Fruit fly (Drosophila melanogaster) whole organism, embryonic: Measurements from ENCODE around the gene CG43156.

Experiments
- C15 ChIP-seq: fragments of 200-800 bp; sonication (Bioruptor generic); IDR thresholded peaks from 3 replicates; pipeline ENCODE4 v1.3.6; 2022; ENCODE audit warnings: missing biosample characterization, missing genetic modification characterization
- CG10979 ChIP-seq: fragments of 200-800 bp; sonication (Bioruptor generic); optimal IDR thresholded peaks from 2 replicates; lab custom pipeline; 2018; ENCODE audit warnings: missing biosample characterization, mild to moderate bottlenecking, missing genetic modification characterization, moderate library complexity
- CG11456 ChIP-seq: fragments of 200-800 bp; sonication (Bioruptor generic); IDR thresholded peaks from 3 replicates; pipeline ENCODE4 v1.3.6; 2022; ENCODE audit warnings: missing biosample characterization, missing genetic modification characterization
- CG12769 ChIP-seq: fragments of 200-800 bp; sonication (Bioruptor generic); optimal IDR thresholded peaks from 2 replicates; lab custom pipeline; 2019; ENCODE audit warnings: missing biosample characterization, mild to moderate bottlenecking, missing genetic modification characterization, moderate library complexity
- CG13296 ChIP-seq: fragments of 200-800 bp; sonication (Bioruptor generic); optimal IDR thresholded peaks from 3 replicates; lab custom pipeline; 2018; ENCODE audit warnings: missing biosample characterization, mild to moderate bottlenecking, missing genetic modification characterization
- CG13624 ChIP-seq: fragments of 200-800 bp; sonication (Bioruptor generic); optimal IDR thresholded peaks from 2 replicates; lab custom pipeline; 2016; ENCODE audit warnings: missing biosample characterization, missing genetic modification characterization
- CG13894 ChIP-seq: fragments of 200-800 bp; sonication (Bioruptor generic); optimal IDR thresholded peaks from 3 replicates; lab custom pipeline; 2018; ENCODE audit warnings: missing biosample characterization, mild to moderate bottlenecking, missing genetic modification characterization, moderate library complexity
- CG15011 ChIP-seq: fragments of 200-800 bp; sonication (Bioruptor generic); optimal IDR thresholded peaks from 3 replicates; lab custom pipeline; 2018; ENCODE audit warnings: missing biosample characterization, mild to moderate bottlenecking, missing genetic modification characterization
- CG15696 ChIP-seq: fragments of 200-800 bp; sonication (Bioruptor generic); optimal IDR thresholded peaks from 2 replicates; lab custom pipeline; 2019; ENCODE audit warnings: missing biosample characterization, mild to moderate bottlenecking, missing genetic modification characterization, moderate library complexity
- CG1602 ChIP-seq: fragments of 200-800 bp; sonication (Bioruptor generic); optimal IDR thresholded peaks from 3 replicates; lab custom pipeline; 2016; ENCODE audit warnings: missing biosample characterization, missing genetic modification characterization
- CG1603 ChIP-seq: fragments of 200-800 bp; sonication (Bioruptor generic); optimal IDR thresholded peaks from 2 replicates; lab custom pipeline; 2019; ENCODE audit warnings: missing biosample characterization, mild to moderate bottlenecking, missing genetic modification characterization, moderate library complexity
- CG17802 ChIP-seq: fragments of 200-800 bp; sonication (Bioruptor generic); optimal IDR thresholded peaks from 2 replicates; lab custom pipeline; 2018; ENCODE audit warnings: missing biosample characterization, mild to moderate bottlenecking, missing genetic modification characterization, moderate library complexity
- CG18262 ChIP-seq: fragments of 200-800 bp; optimal IDR thresholded peaks from 3 replicates; lab custom pipeline; 2019; ENCODE audit warnings: missing biosample characterization, mild to moderate bottlenecking, missing genetic modification characterization, moderate library complexity
- CG18764 ChIP-seq: fragments of 200-800 bp; sonication (Bioruptor generic); optimal IDR thresholded peaks from 3 replicates; lab custom pipeline; 2016; ENCODE audit warnings: missing biosample characterization, missing genetic modification characterization
- CG33213 ChIP-seq: fragments of 200-800 bp; sonication (Bioruptor generic); optimal IDR thresholded peaks from 3 replicates; lab custom pipeline; 2016; ENCODE audit warnings: missing biosample characterization, missing genetic modification characterization
- CG4617 ChIP-seq: fragments of 200-800 bp; sonication (Bioruptor generic); optimal IDR thresholded peaks from 3 replicates; lab custom pipeline; 2016; ENCODE audit warnings: missing biosample characterization, missing genetic modification characterization, borderline replicate concordance
- CG6175 ChIP-seq: fragments of 200-800 bp; sonication (Bioruptor generic); IDR thresholded peaks from 3 replicates; pipeline ENCODE4 v1.3.6; 2022; ENCODE audit warnings: missing biosample characterization, missing genetic modification characterization
- CG7786 ChIP-seq: fragments of 200-800 bp; sonication (Bioruptor generic); optimal IDR thresholded peaks from 2 replicates; lab custom pipeline; 2016; ENCODE audit warnings: missing biosample characterization, missing genetic modification characterization
- CG8290 ChIP-seq, 3 experiments: fragments of 200-800 bp; sonication (Bioruptor generic); optimal IDR thresholded peaks; 2 replicates each; lab custom pipeline; 2016 to 2019; ENCODE audit warnings: missing biosample characterization in 3 of 3, missing genetic modification characterization in 3 of 3, mild to moderate bottlenecking in 2 of 3, moderate library complexity in 1 of 3
- CG8359 ChIP-seq: fragments of 200-800 bp; sonication (Bioruptor generic); optimal IDR thresholded peaks from 2 replicates; lab custom pipeline; 2017; ENCODE audit warnings: missing biosample characterization, mild to moderate bottlenecking, missing genetic modification characterization, borderline replicate concordance
- CG8388 ChIP-seq: fragments of 200-800 bp; sonication (Bioruptor generic); optimal IDR thresholded peaks from 2 replicates; lab custom pipeline; 2019; ENCODE audit warnings: missing biosample characterization, mild to moderate bottlenecking, missing genetic modification characterization, moderate library complexity
- CHES-1-like ChIP-seq: fragments of 200-800 bp; sonication (Bioruptor generic); optimal IDR thresholded peaks from 2 replicates; lab custom pipeline; 2016; ENCODE audit warnings: missing biosample characterization, missing genetic modification characterization
- Camta ChIP-seq: fragments of 200-800 bp; sonication (Bioruptor generic); optimal IDR thresholded peaks from 2 replicates; lab custom pipeline; 2016; ENCODE audit warnings: missing biosample characterization, missing genetic modification characterization
- CoRest ChIP-seq: fragments of 200-800 bp; sonication (Bioruptor generic); optimal IDR thresholded peaks from 3 replicates; lab custom pipeline; 2018; ENCODE audit warnings: missing biosample characterization, mild to moderate bottlenecking, missing genetic modification characterization, moderate library complexity
- D ChIP-seq, 2 experiments: fragments of 200-800 bp in 1 of 2; fragments of >200 bp in 1 of 2; sonication (Bioruptor generic) in 1 of 2; optimal IDR thresholded peaks; 2 replicates in 1 of 2; 3 replicates in 1 of 2; lab custom pipeline; 2017; ENCODE audit warnings: mild to moderate bottlenecking in 1 of 2, missing biosample characterization in 1 of 2, missing genetic modification characterization in 1 of 2, missing genetic modification reagents in 1 of 2
- Dek ChIP-seq: fragments of 200-800 bp; sonication (Bioruptor generic); optimal IDR thresholded peaks from 3 replicates; lab custom pipeline; 2019; ENCODE audit warnings: missing biosample characterization, mild to moderate bottlenecking, missing genetic modification characterization, moderate library complexity
- H2.0 ChIP-seq: fragments of 200-800 bp; sonication (Bioruptor generic); IDR thresholded peaks from 2 replicates; pipeline ENCODE4 v1.3.6; 2022; ENCODE audit warnings: missing biosample characterization, missing genetic modification characterization
- HLH4C ChIP-seq: fragments of 200-800 bp; sonication (Bioruptor generic); IDR thresholded peaks from 3 replicates; pipeline ENCODE4 v1.3.6; 2022; ENCODE audit warnings: missing biosample characterization, missing genetic modification characterization; ENCODE audit not compliant: partially characterized antibody
- HLH54F ChIP-seq: fragments of 200-800 bp; sonication (Bioruptor generic); optimal IDR thresholded peaks from 3 replicates; lab custom pipeline; 2016; ENCODE audit warnings: missing biosample characterization, missing genetic modification characterization
- Hr3 ChIP-seq: fragments of 200-800 bp; sonication (Bioruptor generic); optimal IDR thresholded peaks from 3 replicates; lab custom pipeline; 2016; ENCODE audit warnings: missing biosample characterization, missing genetic modification characterization
- MBD-R2 ChIP-seq: fragments of 200-800 bp; sonication (Bioruptor generic); IDR thresholded peaks from 2 replicates; pipeline ENCODE4 v1.3.6; 2022; ENCODE audit warnings: missing biosample characterization, missing genetic modification characterization
- abd-A ChIP-seq: fragments of 200-800 bp; sonication (Bioruptor generic); optimal IDR thresholded peaks from 3 replicates; lab custom pipeline; 2019; ENCODE audit warnings: missing biosample characterization, mild to moderate bottlenecking, missing genetic modification characterization, moderate library complexity
- ato ChIP-seq: fragments of 200-800 bp; sonication (Bioruptor generic); IDR thresholded peaks from 2 replicates; pipeline ENCODE4 v1.3.6; 2022; ENCODE audit warnings: missing biosample characterization, missing genetic modification characterization; ENCODE audit not compliant: partially characterized antibody
- bsh ChIP-seq, 2 experiments: fragments of 200-800 bp; sonication (Bioruptor generic); optimal IDR thresholded peaks; 2 replicates each; lab custom pipeline; 2017 to 2018; ENCODE audit warnings: mild to moderate bottlenecking in 2 of 2, missing biosample characterization in 2 of 2, missing genetic modification characterization in 2 of 2, moderate library complexity in 1 of 2
- caup ChIP-seq: fragments of 200-800 bp; sonication (Bioruptor generic); optimal IDR thresholded peaks from 3 replicates; lab custom pipeline; 2017; ENCODE audit warnings: missing biosample characterization, mild to moderate bottlenecking, missing genetic modification characterization, moderate library complexity; ENCODE audit not compliant: severe bottlenecking
- dm ChIP-seq: fragments of 200-800 bp; sonication (Bioruptor generic); optimal IDR thresholded peaks from 3 replicates; lab custom pipeline; 2016; ENCODE audit warnings: missing biosample characterization, missing genetic modification characterization
- emc ChIP-seq: fragments of 200-800 bp; sonication (Bioruptor generic); optimal IDR thresholded peaks from 2 replicates; lab custom pipeline; 2016; ENCODE audit warnings: missing biosample characterization, missing genetic modification characterization
- ftz-f1 ChIP-seq: fragments of 200-800 bp; sonication (Bioruptor generic); optimal IDR thresholded peaks from 2 replicates; lab custom pipeline; 2016; ENCODE audit warnings: missing biosample characterization, missing genetic modification characterization
- her ChIP-seq: fragments of 200-800 bp; sonication (Bioruptor generic); optimal IDR thresholded peaks from 2 replicates; lab custom pipeline; 2016; ENCODE audit warnings: missing biosample characterization, missing genetic modification characterization
- insv ChIP-seq, 2 experiments: fragments of 200-800 bp; sonication (Bioruptor generic); optimal IDR thresholded peaks; 3 replicates each; lab custom pipeline; 2016 to 2018; ENCODE audit warnings: missing biosample characterization in 2 of 2, missing genetic modification characterization in 2 of 2
- jumu ChIP-seq: fragments of 200-800 bp; sonication (Bioruptor generic); optimal IDR thresholded peaks from 3 replicates; lab custom pipeline; 2016; ENCODE audit warnings: missing biosample characterization, missing genetic modification characterization
- nerfin-1 ChIP-seq: fragments of 200-800 bp; sonication (Bioruptor generic); optimal IDR thresholded peaks from 3 replicates; lab custom pipeline; 2019; ENCODE audit warnings: missing biosample characterization, mild to moderate bottlenecking, missing genetic modification characterization, moderate library complexity
- nerfin-2 ChIP-seq: fragments of 200-800 bp; sonication (Bioruptor generic); IDR thresholded peaks from 2 replicates; pipeline ENCODE4 v1.3.6; 2022; ENCODE audit warnings: missing biosample characterization, missing genetic modification characterization; ENCODE audit not compliant: partially characterized antibody
- pfk ChIP-seq: fragments of 200-800 bp; sonication (Bioruptor generic); optimal IDR thresholded peaks from 2 replicates; lab custom pipeline; 2018; ENCODE audit warnings: missing biosample characterization, mild to moderate bottlenecking, missing genetic modification characterization, moderate library complexity
- psq ChIP-seq: fragments of 200-800 bp; sonication (Bioruptor generic); optimal IDR thresholded peaks from 2 replicates; lab custom pipeline; 2017; ENCODE audit warnings: missing biosample characterization, missing genetic modification characterization
- pzg ChIP-seq: fragments of 200-800 bp; sonication (Bioruptor generic); optimal IDR thresholded peaks from 3 replicates; lab custom pipeline; 2018; ENCODE audit warnings: missing biosample characterization, mild to moderate bottlenecking, missing genetic modification characterization, moderate library complexity
- scrt ChIP-seq: fragments of 200-800 bp; sonication (Bioruptor generic); optimal IDR thresholded peaks from 2 replicates; lab custom pipeline; 2018; ENCODE audit warnings: missing biosample characterization, mild to moderate bottlenecking, missing genetic modification characterization, moderate library complexity
- tin ChIP-seq: fragments of 200-800 bp; sonication (Bioruptor generic); optimal IDR thresholded peaks from 3 replicates; lab custom pipeline; 2016; ENCODE audit warnings: missing biosample characterization, missing genetic modification characterization
- zen2 ChIP-seq: fragments of 200-800 bp; sonication (Bioruptor generic); IDR thresholded peaks from 3 replicates; pipeline ENCODE4 v1.3.6; 2022; ENCODE audit warnings: missing biosample characterization, missing genetic modification characterization; ENCODE audit not compliant: partially characterized antibody

The CG43156 gene

dm6 chrX:11905144-11905543, 1.5 kb downstream of the CG43156 start, which contains the start of gene Upf1 (continued):
- TF ChIP-seq CG33213 (GFP tag; lab: Kevin White, UChicago) (no peak), CG8388 (GFP tag; lab: Kevin White, UChicago) (no peak), caup (GFP tag; lab: Kevin White, UChicago) (no peak), HLH54F (GFP tag; lab: Kevin White, UChicago) (no peak), CG7786 (GFP tag; lab: Kevin White, UChicago) (no peak), CG1602 (GFP tag; lab: Kevin White, UChicago) (no peak), emc (GFP tag; lab: Kevin White, UChicago) (no peak), bsh (GFP tag; optimal IDR thresholded peaks at IDR 0.05; lab: Kevin White, UChicago) (no peak), CG17802 (tag; lab: Kevin White, UChicago) (no peak), tin (GFP tag; lab: Kevin White, UChicago) (no peak), her (GFP tag; lab: Kevin White, UChicago) (no peak), nerfin-2 (GFP tag; lab: Robert Waterston, UW) (peak; percentile 83), CG4617 (GFP tag; lab: Kevin White, UChicago) (peak; percentile 66), CG1603 (tag; lab: Kevin White, UChicago) (no peak), CG11456 (GFP tag; lab: Robert Waterston, UW) (no peak; the same call in 2 of the 3 replicates), insv (GFP tag; optimal IDR thresholded peaks at IDR 0.05; lab: Kevin White, UChicago) (no peak), CG18262 (tag; lab: Kevin White, UChicago) (no peak), abd-A (tag; lab: Kevin White, UChicago) (no peak), CG13894 (tag; lab: Kevin White, UChicago) (no peak), HLH4C (GFP tag; lab: Robert Waterston, UW) (peak; percentile 87), CoRest (no peak), psq (GFP tag; lab: Kevin White, UChicago) (no peak), CG13624 (GFP tag; lab: Kevin White, UChicago) (peak; percentile 6), scrt (GFP tag; lab: Kevin White, UChicago) (no peak), pfk (no peak), MBD-R2 (GFP tag; lab: Robert Waterston, UW) (peak; percentile 78), CG6175 (no peak), CG18764 (GFP tag; lab: Kevin White, UChicago) (no peak), pzg (GFP tag; lab: Kevin White, UChicago) (peak; percentile 61), CG8290 (GFP tag; optimal IDR thresholded peaks at IDR 0.05; lab: Kevin White, UChicago) (peak; percentile 30), CG8290 (tag; optimal IDR thresholded peaks at IDR 0.05; lab: Kevin White, UChicago) (no peak), jumu (GFP tag; lab: Kevin White, UChicago) (no peak), H2.0 (GFP tag; lab: Robert Waterston, UW) (no peak), dm (GFP tag; lab: Kevin White, UChicago) (peak; percentile 15), Dek (tag; lab: Kevin White, UChicago) (no peak), CG15011 (no peak), zen2 (peak; percentile 72), CHES-1-like (GFP tag; lab: Kevin White, UChicago) (peak; percentile 18), CG8359 (GFP tag; lab: Kevin White, UChicago) (no peak), CG15696 (no peak), CG10979 (tag; lab: Kevin White, UChicago) (no peak), Hr3 (GFP tag; lab: Kevin White, UChicago) (peak; percentile 3), D (optimal IDR thresholded peaks at IDR 0.05; lab: Kevin White, UChicago) (no peak), D (GFP tag; optimal IDR thresholded peaks at IDR 0.05; lab: Kevin White, UChicago) (no peak), C15 (no peak), Camta (GFP tag; lab: Kevin White, UChicago) (no peak), ato (GFP tag; lab: Robert Waterston, UW) (peak; percentile 77), CG12769 (no peak), ftz-f1 (GFP tag; lab: Kevin White, UChicago) (no peak), CG13296 (no peak), nerfin-1 (no peak)
